Fruit fly (Drosophila melanogaster) S2 (cell line): ENCODE measurements around the gene CG15196.

Experiments
- CG8478 ChIP-seq: fragments of >200 bp; optimal IDR thresholded peaks from 2 replicates; lab custom pipeline; 2018
- CTCF ChIP-seq, 2 experiments: fragments of >200 bp; optimal IDR thresholded peaks; 2 replicates each; lab custom pipeline; 2018

Gene CG15196

dm6 chrX:11389494-11390447 lies 20.0 kb upstream of the CG15196 start:
- TF ChIP-seq CG8478 (no peak), CTCF (optimal IDR thresholded peaks at IDR 0.05; lab: Kevin White, UChicago) (no peak)

- TF ChIP-seq CTCF (optimal IDR thresholded peaks at IDR 0.05; lab: Kevin White, UChicago) (no peak), CG8478 (no peak)
Measured at dm6 chrX:11390625-11391363, 19.0 kb upstream of the CG15196 start.

dm6 chrX:11391364-11391915 lies 18.3 kb upstream of the CG15196 start:
- TF ChIP-seq CTCF (optimal IDR thresholded peaks at IDR 0.05; lab: Kevin White, UChicago) (no peak), CG8478 (no peak)

- TF ChIP-seq CG8478 (no peak), CTCF (optimal IDR thresholded peaks at IDR 0.05; lab: Kevin White, UChicago) (no peak)
Measured at dm6 chrX:11393003-11393620, 16.6 kb upstream of the CG15196 start.

dm6 chrX:11404247-11404646 lies 5.5 kb upstream of the CG15196 start:
- TF ChIP-seq CTCF (optimal IDR thresholded peaks at IDR 0.05; lab: Kevin White, UChicago) (no peak), CG8478 (no peak)

- TF ChIP-seq CTCF (optimal IDR thresholded peaks at IDR 0.05; lab: Kevin White, UChicago) (no peak), CG8478 (no peak)
Measured at dm6 chrX:11413090-11413489, 3.3 kb downstream of the CG15196 start, which contains the start of gene Gr10b. Gene Gr10b (minus strand): TSS chrX:11413190.

- no peak for TF ChIP-seq CG8478
- no peak for TF ChIP-seq CTCF (optimal IDR thresholded peaks at IDR 0.05; lab: Kevin White, UChicago)
Measured at dm6 chrX:11417322-11417721, 7.6 kb downstream of the CG15196 start, which contains the start of the genes Gr10a and Or10a. Gene Gr10a (minus strand): TSS chrX:11417422. Gene Or10a (minus strand): TSS chrX:11417422.

- no peak for TF ChIP-seq CTCF (optimal IDR thresholded peaks at IDR 0.05; lab: Kevin White, UChicago)
- TF ChIP-seq CG8478, result no peak
Measured at dm6 chrX:11419212-11419611, 9.5 kb downstream of the CG15196 start.

dm6 chrX:11419962-11420361 lies 10.2 kb downstream of the CG15196 start:
- TF ChIP-seq CTCF (optimal IDR thresholded peaks at IDR 0.05; lab: Kevin White, UChicago), result no peak
- TF ChIP-seq CG8478, result no peak

dm6 chrX:11420752-11421396 lies 11.1 kb downstream of the CG15196 start:
- no peak for TF ChIP-seq CG8478
- no peak for TF ChIP-seq CTCF (optimal IDR thresholded peaks at IDR 0.05; lab: Kevin White, UChicago)

dm6 chrX:11422071-11422470 lies 12.3 kb downstream of the CG15196 start:
- TF ChIP-seq CTCF (optimal IDR thresholded peaks at IDR 0.05; lab: Kevin White, UChicago) (no peak), CG8478 (no peak)

dm6 chrX:11422532-11422931 lies 12.8 kb downstream of the CG15196 start, which contains the start of gene Gs2:
Gene Gs2 (plus strand): TSS chrX:11422832.
- TF ChIP-seq CTCF (optimal IDR thresholded peaks at IDR 0.05; lab: Kevin White, UChicago) (no peak), CG8478 (no peak)

dm6 chrX:11423277-11423717 lies 13.6 kb downstream of the CG15196 start:
- TF ChIP-seq CG8478 (no peak), CTCF (optimal IDR thresholded peaks at IDR 0.05; lab: Kevin White, UChicago) (no peak)

dm6 chrX:11424512-11424911 lies 14.8 kb downstream of the CG15196 start:
- TF ChIP-seq CTCF (optimal IDR thresholded peaks at IDR 0.05; lab: Kevin White, UChicago) (no peak), CG8478 (no peak)
